Fruit fly (Drosophila melanogaster): Measurements from ENCODE around the gene Ugt36A1.

The Ugt36A1 gene

DNA sequence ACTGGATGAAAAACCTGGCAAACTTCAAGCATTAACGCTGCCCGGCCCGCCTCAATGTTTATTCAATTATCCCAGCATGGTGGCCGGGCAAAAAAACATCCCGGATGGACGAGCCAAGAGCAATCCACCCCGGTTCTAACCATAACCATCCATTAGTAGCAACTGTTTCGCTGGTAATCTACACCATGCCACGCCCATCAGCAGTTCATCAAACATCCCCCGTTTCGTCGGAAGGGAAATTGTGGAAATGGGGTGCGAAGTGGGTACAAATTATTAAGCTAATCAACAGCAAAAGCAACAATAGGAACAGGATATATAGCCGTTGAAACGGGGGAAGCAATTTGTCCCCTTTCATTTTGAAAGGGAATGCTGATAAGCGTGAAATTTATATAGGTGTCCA, 47.4 kb upstream of the Ugt36A1 start (continued):
- TF ChIP-seq CG12155 (GFP tag; optimal IDR thresholded peaks at IDR 0.05) (no peak), ap (GFP tag; IDR thresholded peaks at IDR 0.05) (no peak), CG17328 (GFP tag; IDR thresholded peaks at IDR 0.05) (no peak), Med (GFP tag) (peak; percentile 5)

- 0 out of 3 replicates have a peak, but pooled peaks have one; percentile 7 for TF ChIP-seq CG2199 (GFP tag; IDR thresholded peaks at IDR 0.05)
- no peak for TF ChIP-seq Nf-YC (tag; optimal IDR thresholded peaks at IDR 0.05)
- TF ChIP-seq PHDP (tag; optimal IDR thresholded peaks at IDR 0.05) = peak; percentile 2
- no peak for TF ChIP-seq nerfin-1 (tag; optimal IDR thresholded peaks at IDR 0.05)
- TF ChIP-seq Gug (GFP tag; IDR thresholded peaks at IDR 0.05) = no peak
- no peak for TF ChIP-seq Lpt (GFP tag; optimal IDR thresholded peaks at IDR 0.05)
- no peak for TF ChIP-seq CG32532 (GFP tag; IDR thresholded peaks at IDR 0.05)
- TF ChIP-seq Pdp1 (GFP tag; optimal IDR thresholded peaks at IDR 0.05) = peak in 1 of 2 experiments; percentile 66
- TF ChIP-seq CG31365 (tag; optimal IDR thresholded peaks at IDR 0.05) = no peak
- TF ChIP-seq pros (GFP tag; optimal IDR thresholded peaks at IDR 0.05) = no peak
- TF ChIP-seq ci (GFP tag; IDR thresholded peaks at IDR 0.05) = no peak
- no peak for TF ChIP-seq Spps (tag; optimal IDR thresholded peaks at IDR 0.05)
- no peak for TF ChIP-seq lola (GFP tag; optimal IDR thresholded peaks at IDR 0.05)
- TF ChIP-seq pan (optimal IDR thresholded peaks at IDR 0.05) = no peak
- TF ChIP-seq pan (GFP tag; optimal IDR thresholded peaks at IDR 0.05 in 1 of 2, IDR thresholded peaks at IDR 0.05 in 1 of 2) = peak in 1 of 2 experiments; percentile 61
- no peak for TF ChIP-seq CG34224 (GFP tag; IDR thresholded peaks at IDR 0.05; ENCODE audit: partially characterized antibody)
- TF ChIP-seq al (GFP tag; IDR thresholded peaks at IDR 0.05) = no peak
- no peak for TF ChIP-seq sr (GFP tag; IDR thresholded peaks at IDR 0.05)
- no peak for TF ChIP-seq CG4282 (GFP tag; optimal IDR thresholded peaks at IDR 0.05)
- TF ChIP-seq jing (GFP tag; optimal IDR thresholded peaks at IDR 0.05) = no peak
- no peak for TF ChIP-seq CG16779 (GFP tag; IDR thresholded peaks at IDR 0.05)
- peak; percentile 36 for TF ChIP-seq CG17359 (tag; optimal IDR thresholded peaks at IDR 0.05)
- no peak for TF ChIP-seq B-H1 (GFP tag; IDR thresholded peaks at IDR 0.05)
- peak; percentile 46 for TF ChIP-seq exex (tag; optimal IDR thresholded peaks at IDR 0.05)
- no peak for TF ChIP-seq CG1647 (GFP tag; optimal IDR thresholded peaks at IDR 0.05)
- peak; percentile 69 for TF ChIP-seq sens (GFP tag)
- no peak for TF ChIP-seq tap (tag; optimal IDR thresholded peaks at IDR 0.05)
- TF ChIP-seq en (GFP tag; optimal IDR thresholded peaks at IDR 0.05) = no peak
- TF ChIP-seq fd96Cb (tag; optimal IDR thresholded peaks at IDR 0.05) = no peak
- TF ChIP-seq sim (GFP tag; IDR thresholded peaks at IDR 0.05) = no peak
- peak; percentile 5 for TF ChIP-seq grau (tag; optimal IDR thresholded peaks at IDR 0.05)
- TF ChIP-seq CG8290 (GFP tag; optimal IDR thresholded peaks at IDR 0.05) = no peak
- peak in 1 of 2 experiments; percentile 20 for TF ChIP-seq CG8290 (tag; optimal IDR thresholded peaks at IDR 0.05)
- TF ChIP-seq Med (GFP tag) = peak; percentile 66
- no peak for TF ChIP-seq ttk (GFP tag; IDR thresholded peaks at IDR 0.05)
- TF ChIP-seq CG32767 (GFP tag; IDR thresholded peaks at IDR 0.05) = no peak
- no peak for TF ChIP-seq slp2 (GFP tag; optimal IDR thresholded peaks at IDR 0.05)
- peak; percentile 3 for TF ChIP-seq odd (GFP tag; optimal IDR thresholded peaks at IDR 0.05)
- TF ChIP-seq CG8281 (tag; optimal IDR thresholded peaks at IDR 0.05) = peak; percentile 82
- TF ChIP-seq CG32772 (GFP tag; IDR thresholded peaks at IDR 0.05) = peak; percentile 40
- TF ChIP-seq HmgD (GFP tag; optimal IDR thresholded peaks at IDR 0.05) = no peak
- TF ChIP-seq z (GFP tag; IDR thresholded peaks at IDR 0.05) = peak; percentile 56; the same call in 1 of the 3 replicates
- TF ChIP-seq MTF-1 (GFP tag; optimal IDR thresholded peaks at IDR 0.05; ENCODE audit: borderline replicate concordance) = no peak
- no peak for TF ChIP-seq zen2 (GFP tag; IDR thresholded peaks at IDR 0.05; ENCODE audit: partially characterized antibody)
- TF ChIP-seq CG6765 (GFP tag; optimal IDR thresholded peaks at IDR 0.05) = no peak
- no peak for TF ChIP-seq bcd (GFP tag; optimal IDR thresholded peaks at IDR 0.05)
Observed at dm6 chr2L:3572529-3573171, 46.2 kb upstream of the Ugt36A1 start.
